Fruit fly (Drosophila melanogaster): Measurements from ENCODE around the gene ham.

DNA sequence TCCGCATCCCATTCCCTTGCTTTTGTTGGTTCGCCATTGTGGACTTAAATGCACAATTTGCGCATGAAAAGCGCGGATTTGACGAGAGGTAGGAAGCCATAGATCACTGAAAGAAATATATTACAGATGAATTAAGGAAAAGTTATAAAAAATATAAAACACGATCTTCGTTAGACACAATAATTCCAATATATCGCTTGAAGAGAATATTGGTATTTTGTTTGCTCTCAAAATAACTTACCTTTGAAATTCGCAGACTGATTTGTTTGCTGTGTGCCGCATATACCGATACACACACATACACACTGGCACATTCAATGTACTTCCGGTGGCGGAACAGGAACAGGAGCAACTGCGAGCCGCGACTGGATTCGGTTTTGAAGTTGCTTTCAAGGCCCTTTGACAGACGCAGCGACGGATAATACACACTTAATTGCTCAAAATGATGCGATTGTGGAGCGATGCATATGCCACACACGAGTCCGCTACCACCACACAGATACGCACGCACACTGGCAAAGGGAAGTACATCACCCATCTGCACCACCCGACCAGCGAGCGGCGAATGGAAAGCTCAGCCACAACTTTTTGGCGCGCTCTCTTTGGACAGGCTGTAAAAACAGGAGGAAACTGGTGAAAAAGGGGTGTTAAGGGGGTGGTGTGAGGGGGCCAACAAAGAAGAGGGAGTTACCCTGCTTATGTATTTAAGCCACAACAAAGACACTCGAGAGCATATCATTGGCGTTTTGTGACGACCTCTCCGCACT is 13.1 kb upstream of the ham start:
- TF ChIP-seq usp (GFP tag; optimal IDR thresholded peaks at IDR 0.05) (no peak), psq (optimal IDR thresholded peaks at IDR 0.05) (no peak)
